Fruit fly (Drosophila melanogaster) whole organism, embryonic: ENCODE measurements around the gene fz3.
A peak's percentile ranks its signal among the peaks of the same experiment; 100 is the strongest.

ENCODE experiments used
- ATbp ChIP-seq: fragments of 200-800 bp; sonication (Bioruptor generic); optimal IDR thresholded peaks from 2 replicates; lab custom pipeline; 2017; ENCODE audit warnings: missing biosample characterization, mild to moderate bottlenecking, missing genetic modification characterization, missing genetic modification reagents
- CG10267 ChIP-seq: fragments of 200-800 bp; sonication (Bioruptor generic); optimal IDR thresholded peaks from 2 replicates; lab custom pipeline; 2018; ENCODE audit warnings: missing biosample characterization, mild to moderate bottlenecking, missing genetic modification characterization, moderate library complexity
- CG10431 ChIP-seq: fragments of 200-800 bp; sonication (Bioruptor generic); optimal IDR thresholded peaks from 3 replicates; lab custom pipeline; 2018; ENCODE audit warnings: missing biosample characterization, mild to moderate bottlenecking, missing genetic modification characterization
- CG10543 ChIP-seq: fragments of 200-800 bp; sonication (Bioruptor generic); optimal IDR thresholded peaks from 3 replicates; lab custom pipeline; 2017; ENCODE audit warnings: missing biosample characterization, mild to moderate bottlenecking, missing genetic modification characterization, moderate library complexity
- CG11723 ChIP-seq: fragments of 200-800 bp; sonication (Bioruptor generic); optimal IDR thresholded peaks from 2 replicates; lab custom pipeline; 2017; ENCODE audit warnings: missing biosample characterization, mild to moderate bottlenecking, missing genetic modification characterization
- CG12769 ChIP-seq: fragments of 200-800 bp; sonication (Bioruptor generic); optimal IDR thresholded peaks from 2 replicates; lab custom pipeline; 2019; ENCODE audit warnings: missing biosample characterization, mild to moderate bottlenecking, missing genetic modification characterization, moderate library complexity
- CG13287 ChIP-seq: fragments of 200-800 bp; sonication (Bioruptor generic); IDR thresholded peaks from 2 replicates; pipeline ENCODE4 v1.3.6; 2022; ENCODE audit warnings: missing biosample characterization, missing genetic modification characterization; ENCODE audit not compliant: partially characterized antibody
- CG14710 ChIP-seq: fragments of 200-800 bp; sonication (Bioruptor generic); optimal IDR thresholded peaks from 3 replicates; lab custom pipeline; 2019; ENCODE audit warnings: missing biosample characterization, mild to moderate bottlenecking, missing genetic modification characterization, moderate library complexity
- CG1602 ChIP-seq: fragments of 200-800 bp; sonication (Bioruptor generic); optimal IDR thresholded peaks from 3 replicates; lab custom pipeline; 2016; ENCODE audit warnings: missing biosample characterization, missing genetic modification characterization
- CG1647 ChIP-seq: fragments of 200-800 bp; sonication (Bioruptor generic); optimal IDR thresholded peaks from 3 replicates; lab custom pipeline; 2016; ENCODE audit warnings: missing biosample characterization, missing genetic modification characterization
- CG16813 ChIP-seq: fragments of 200-800 bp; sonication (Bioruptor generic); IDR thresholded peaks from 3 replicates; pipeline ENCODE4 v1.3.6; 2022; ENCODE audit warnings: missing biosample characterization, missing genetic modification characterization; ENCODE audit not compliant: partially characterized antibody
- CG17359 ChIP-seq: fragments of 200-800 bp; sonication (Bioruptor generic); optimal IDR thresholded peaks from 3 replicates; lab custom pipeline; 2018; ENCODE audit warnings: missing biosample characterization, mild to moderate bottlenecking, missing genetic modification characterization, moderate library complexity
- CG2199 ChIP-seq: fragments of 200-800 bp; sonication (Bioruptor generic); IDR thresholded peaks from 3 replicates; pipeline ENCODE4 v1.3.6; 2022; ENCODE audit warnings: missing biosample characterization, missing genetic modification characterization
- CG2875 ChIP-seq: fragments of 200-800 bp; sonication (Bioruptor generic); optimal IDR thresholded peaks from 2 replicates; lab custom pipeline; 2017; ENCODE audit warnings: missing biosample characterization, mild to moderate bottlenecking, missing genetic modification characterization, missing genetic modification reagents
- CG31388 ChIP-seq: fragments of 200-800 bp; sonication (Bioruptor generic); optimal IDR thresholded peaks from 2 replicates; lab custom pipeline; 2016; ENCODE audit warnings: missing biosample characterization, missing genetic modification characterization
- CG32772 ChIP-seq: fragments of 200-800 bp; sonication (Bioruptor generic); IDR thresholded peaks from 2 replicates; pipeline ENCODE4 v1.3.6; 2022; ENCODE audit warnings: missing biosample characterization, missing genetic modification characterization
- CG34422 ChIP-seq: fragments of 200-800 bp; sonication (Bioruptor generic); IDR thresholded peaks from 3 replicates; pipeline ENCODE4 v1.3.6; 2022; ENCODE audit warnings: missing biosample characterization, missing genetic modification characterization
- CG4282 ChIP-seq: fragments of 200-800 bp; sonication (Bioruptor generic); optimal IDR thresholded peaks from 2 replicates; lab custom pipeline; 2016; ENCODE audit warnings: missing biosample characterization, missing genetic modification characterization
- CG4424 ChIP-seq: fragments of 200-800 bp; sonication (Bioruptor generic); optimal IDR thresholded peaks from 3 replicates; lab custom pipeline; 2016; ENCODE audit warnings: missing biosample characterization, missing genetic modification characterization
- CG4820 ChIP-seq: fragments of 200-800 bp; sonication (Bioruptor generic); optimal IDR thresholded peaks from 3 replicates; lab custom pipeline; 2016; ENCODE audit warnings: missing biosample characterization, missing genetic modification characterization
- CG6683 ChIP-seq: fragments of 200-800 bp; sonication (Bioruptor generic); optimal IDR thresholded peaks from 2 replicates; lab custom pipeline; 2017; ENCODE audit warnings: missing biosample characterization, mild to moderate bottlenecking, missing genetic modification characterization, missing genetic modification reagents
- CG8924 ChIP-seq: fragments of 200-800 bp; optimal IDR thresholded peaks from 3 replicates; lab custom pipeline; 2019; ENCODE audit warnings: missing biosample characterization, mild to moderate bottlenecking, missing genetic modification characterization, moderate library complexity
- CrebB ChIP-seq: fragments of 200-800 bp; sonication (Bioruptor generic); optimal IDR thresholded peaks from 3 replicates; lab custom pipeline; 2018; ENCODE audit warnings: missing biosample characterization, mild to moderate bottlenecking, missing genetic modification characterization
- Dbx ChIP-seq: fragments of 200-800 bp; sonication (Bioruptor generic); IDR thresholded peaks from 3 replicates; pipeline ENCODE4 v1.3.6; 2022; ENCODE audit warnings: missing biosample characterization, missing genetic modification characterization
- Hey ChIP-seq: fragments of 200-800 bp; sonication (Bioruptor generic); optimal IDR thresholded peaks from 3 replicates; lab custom pipeline; 2018; ENCODE audit warnings: missing biosample characterization, mild to moderate bottlenecking, missing genetic modification characterization
- Hr39 ChIP-seq: fragments of >200 bp; optimal IDR thresholded peaks from 2 replicates; lab custom pipeline; 2017
- Hr78 ChIP-seq, 2 experiments: fragments of 200-800 bp in 1 of 2; fragments of >200 bp in 1 of 2; sonication (Bioruptor generic) in 1 of 2; optimal IDR thresholded peaks; 2 replicates each; lab custom pipeline; 2017 to 2019; ENCODE audit warnings: missing biosample characterization in 2 of 2, missing genetic modification characterization in 2 of 2, mild to moderate bottlenecking in 1 of 2, moderate library complexity in 1 of 2
- Kr ChIP-seq: fragments of 200-800 bp; sonication (Bioruptor generic); optimal IDR thresholded peaks from 2 replicates; lab custom pipeline; 2017; ENCODE audit warnings: missing biosample characterization, mild to moderate bottlenecking, missing genetic modification characterization
- NK7.1 ChIP-seq: fragments of 200-800 bp; sonication (Bioruptor generic); optimal IDR thresholded peaks from 3 replicates; lab custom pipeline; 2016; ENCODE audit warnings: missing biosample characterization, missing genetic modification characterization
- Opbp ChIP-seq: fragments of 200-800 bp; sonication (Bioruptor generic); IDR thresholded peaks from 3 replicates; pipeline ENCODE4 v1.3.6; 2022; ENCODE audit warnings: missing biosample characterization, missing genetic modification characterization; ENCODE audit not compliant: partially characterized antibody
- Ptx1 ChIP-seq: fragments of 200-800 bp; sonication (Bioruptor generic); IDR thresholded peaks from 2 replicates; pipeline ENCODE4 v1.3.6; 2022; ENCODE audit warnings: missing biosample characterization, missing genetic modification characterization
- Rx ChIP-seq: fragments of 200-800 bp; sonication (Bioruptor generic); IDR thresholded peaks from 2 replicates; pipeline ENCODE4 v1.3.6; 2022; ENCODE audit warnings: missing biosample characterization, missing genetic modification characterization
- Six4 ChIP-seq: fragments of 200-800 bp; sonication (Bioruptor generic); optimal IDR thresholded peaks from 2 replicates; lab custom pipeline; 2016; ENCODE audit warnings: missing biosample characterization, missing genetic modification characterization
- TFAM ChIP-seq: fragments of 200-800 bp; sonication (Bioruptor generic); optimal IDR thresholded peaks from 2 replicates; lab custom pipeline; 2017; ENCODE audit warnings: missing biosample characterization, missing genetic modification characterization, inconsistent platforms
- Xbp1 ChIP-seq: fragments of 200-800 bp; sonication (Bioruptor generic); optimal IDR thresholded peaks from 3 replicates; lab custom pipeline; 2016; ENCODE audit warnings: missing biosample characterization, mild to moderate bottlenecking, missing genetic modification characterization
- ab ChIP-seq: fragments of 200-800 bp; sonication (Bioruptor generic); optimal IDR thresholded peaks from 2 replicates; lab custom pipeline; 2016; ENCODE audit warnings: missing biosample characterization, missing genetic modification characterization
- ase ChIP-seq: fragments of 200-800 bp; sonication (Bioruptor generic); IDR thresholded peaks from 3 replicates; pipeline ENCODE4 v1.3.6; 2022; ENCODE audit warnings: missing biosample characterization, missing genetic modification characterization
- cad ChIP-seq: fragments of >200 bp; optimal IDR thresholded peaks from 2 replicates; lab custom pipeline; 2017; ENCODE audit warnings: missing biosample characterization, missing genetic modification characterization
- corto ChIP-seq: fragments of 200-800 bp; sonication (Bioruptor generic); optimal IDR thresholded peaks from 2 replicates; lab custom pipeline; 2016; ENCODE audit warnings: missing biosample characterization, mild to moderate bottlenecking, missing genetic modification characterization, moderate library complexity
- dmrt99B ChIP-seq: fragments of 200-800 bp; sonication (Bioruptor generic); optimal IDR thresholded peaks from 2 replicates; lab custom pipeline; 2018; ENCODE audit warnings: missing biosample characterization, mild to moderate bottlenecking, missing genetic modification characterization, moderate library complexity
- hb ChIP-seq: fragments of 200-800 bp; sonication (Bioruptor generic); IDR thresholded peaks from 3 replicates; pipeline ENCODE4 v1.3.6; 2022; ENCODE audit warnings: missing biosample characterization, missing genetic modification characterization; ENCODE audit not compliant: partially characterized antibody
- ind ChIP-seq: fragments of 200-800 bp; sonication (Bioruptor generic); optimal IDR thresholded peaks from 3 replicates; lab custom pipeline; 2016; ENCODE audit warnings: missing biosample characterization, missing genetic modification characterization
- lab ChIP-seq: fragments of 200-800 bp; sonication (Bioruptor generic); optimal IDR thresholded peaks from 3 replicates; lab custom pipeline; 2017; ENCODE audit warnings: missing biosample characterization, missing genetic modification characterization, mild to moderate bottlenecking, moderate library complexity, missing genetic modification reagents
- onecut ChIP-seq: fragments of 200-800 bp; sonication (Bioruptor generic); IDR thresholded peaks from 2 replicates; pipeline ENCODE4 v1.3.6; 2022; ENCODE audit warnings: missing biosample characterization, missing genetic modification characterization
- org-1 ChIP-seq: fragments of 200-800 bp; sonication (Bioruptor generic); optimal IDR thresholded peaks from 2 replicates; lab custom pipeline; 2017; ENCODE audit warnings: missing biosample characterization, missing genetic modification characterization
- pb ChIP-seq: fragments of 200-800 bp; sonication (Bioruptor generic); optimal IDR thresholded peaks from 3 replicates; lab custom pipeline; 2016; ENCODE audit warnings: missing biosample characterization, missing genetic modification characterization
- pum ChIP-seq: fragments of 200-800 bp; sonication (Bioruptor generic); optimal IDR thresholded peaks from 2 replicates; lab custom pipeline; 2016; ENCODE audit warnings: missing biosample characterization, missing genetic modification characterization
- rib ChIP-seq: fragments of 200-800 bp; sonication (Bioruptor generic); IDR thresholded peaks from 2 replicates; pipeline ENCODE4 v1.3.6; 2022; ENCODE audit warnings: missing biosample characterization, missing genetic modification characterization
- sens-2 ChIP-seq: fragments of 200-800 bp; sonication (Bioruptor generic); IDR thresholded peaks from 2 replicates; pipeline ENCODE4 v1.3.6; 2022; ENCODE audit warnings: missing biosample characterization, missing genetic modification characterization
- stwl ChIP-seq: fragments of 200-800 bp; sonication (Bioruptor generic); optimal IDR thresholded peaks from 3 replicates; lab custom pipeline; 2018; ENCODE audit warnings: missing biosample characterization, mild to moderate bottlenecking, missing genetic modification characterization, moderate library complexity
- wdn ChIP-seq: fragments of 200-800 bp; sonication (Bioruptor generic); IDR thresholded peaks from 2 replicates; pipeline ENCODE4 v1.3.6; 2022; ENCODE audit warnings: missing biosample characterization, missing genetic modification characterization
- zen ChIP-seq: fragments of 200-800 bp; sonication (Bioruptor generic); optimal IDR thresholded peaks from 3 replicates; lab custom pipeline; 2018; ENCODE audit warnings: missing biosample characterization, mild to moderate bottlenecking, missing genetic modification characterization, moderate library complexity

Gene fz3

dm6 chrX:784456-784855, 14.7 kb downstream of the fz3 start, which contains the start of gene tw (continued):
- TF ChIP-seq CrebB (tag; lab: Kevin White, UChicago) (no peak), ab (GFP tag; lab: Kevin White, UChicago) (no peak), Opbp (GFP tag; lab: Robert Waterston, UW) (peak; percentile 33; the same call in 1 of the 3 replicates), zen (tag; lab: Kevin White, UChicago) (no peak), CG14710 (tag; lab: Kevin White, UChicago) (peak; percentile 1), ase (no peak), pb (no peak), org-1 (GFP tag; lab: Kevin White, UChicago) (no peak), corto (no peak), CG4820 (GFP tag; lab: Kevin White, UChicago) (no peak), CG12769 (tag; lab: Kevin White, UChicago) (peak; percentile 79), Hr78 (GFP tag; optimal IDR thresholded peaks at IDR 0.05; lab: Kevin White, UChicago) (no peak), wdn (no peak), dmrt99B (tag; lab: Kevin White, UChicago) (no peak), Ptx1 (no peak), pum (GFP tag; lab: Kevin White, UChicago) (no peak), Xbp1 (GFP tag; lab: Kevin White, UChicago) (no peak), CG34422 (GFP tag; lab: Robert Waterston, UW) (no peak), CG13287 (peak; percentile 62), NK7.1 (GFP tag; lab: Kevin White, UChicago) (no peak), onecut (GFP tag; lab: Robert Waterston, UW) (no peak), CG32772 (GFP tag; lab: Robert Waterston, UW) (no peak), TFAM (no peak), CG10431 (GFP tag; lab: Kevin White, UChicago) (no peak), cad (no peak), Rx (GFP tag; lab: Robert Waterston, UW) (no peak), ind (GFP tag; lab: Kevin White, UChicago) (no peak), CG2199 (GFP tag; lab: Robert Waterston, UW) (no peak), Hr39 (lab: Kevin White, UChicago) (no peak), hb (GFP tag; lab: Robert Waterston, UW) (no peak), CG2875 (no peak), ATbp (GFP tag; lab: Kevin White, UChicago) (no peak), Kr (no peak), CG10267 (tag; lab: Kevin White, UChicago) (no peak), stwl (tag; lab: Kevin White, UChicago) (peak; percentile 24), CG16813 (GFP tag; lab: Robert Waterston, UW) (0 out of 3 replicates have a peak, but pooled peaks have one; percentile 43), CG31388 (GFP tag; lab: Kevin White, UChicago) (no peak), CG1602 (GFP tag; lab: Kevin White, UChicago) (no peak), sens-2 (no peak), rib (GFP tag; lab: Robert Waterston, UW) (no peak), CG10543 (GFP tag; lab: Kevin White, UChicago) (no peak), CG8924 (tag; lab: Kevin White, UChicago) (no peak), CG11723 (GFP tag; lab: Kevin White, UChicago) (no peak), Hey (tag; lab: Kevin White, UChicago) (no peak), CG4424 (GFP tag; lab: Kevin White, UChicago) (no peak), CG4282 (GFP tag; lab: Kevin White, UChicago) (no peak), CG6683 (GFP tag; lab: Kevin White, UChicago) (no peak), Dbx (GFP tag; lab: Robert Waterston, UW) (no peak), Six4 (GFP tag; lab: Kevin White, UChicago) (no peak), CG17359 (tag; lab: Kevin White, UChicago) (no peak), CG1647 (GFP tag; lab: Kevin White, UChicago) (no peak), lab (GFP tag; lab: Kevin White, UChicago) (no peak)
